Fruit fly (Drosophila melanogaster): Measurements from ENCODE around the gene CG5116.

DNA sequence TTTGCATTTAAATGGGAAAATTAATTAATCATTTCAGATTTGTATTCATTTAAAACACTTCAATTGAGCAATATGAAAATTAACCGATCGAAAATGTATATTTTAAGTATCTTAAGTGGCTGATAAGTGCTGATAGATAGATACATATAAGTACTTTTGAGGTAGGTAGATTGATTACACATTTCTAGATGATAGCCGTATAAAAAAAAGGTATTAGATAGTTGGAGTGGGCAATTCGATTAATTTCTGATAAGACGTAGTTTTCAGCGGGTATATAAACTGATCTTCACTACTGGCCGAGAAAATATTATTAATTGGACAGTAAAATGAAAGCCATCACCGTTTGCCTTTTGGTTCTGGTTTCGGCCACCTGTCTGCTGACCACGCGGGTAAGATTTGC lies 22.0 kb downstream of the CG5116 start, which contains the start of gene CG5107:
- no peak for TF ChIP-seq CG7101 (tag; optimal IDR thresholded peaks at IDR 0.05)
- no peak for TF ChIP-seq CG14711 (tag; optimal IDR thresholded peaks at IDR 0.05)
- no peak for TF ChIP-seq tj (GFP tag; optimal IDR thresholded peaks at IDR 0.05)
- no peak for TF ChIP-seq CG33017 (tag; optimal IDR thresholded peaks at IDR 0.05)
- TF ChIP-seq bab1 (GFP tag; optimal IDR thresholded peaks at IDR 0.05): no peak
- TF ChIP-seq cic (GFP tag; optimal IDR thresholded peaks at IDR 0.05): no peak
- TF ChIP-seq pad (GFP tag; optimal IDR thresholded peaks at IDR 0.05): no peak
- TF ChIP-seq CG12768 (GFP tag; optimal IDR thresholded peaks at IDR 0.05): no peak
- TF ChIP-seq CG1620 (GFP tag; optimal IDR thresholded peaks at IDR 0.05): no peak
- no peak for TF ChIP-seq Mnt (GFP tag; optimal IDR thresholded peaks at IDR 0.05)
- TF ChIP-seq Hr96 (GFP tag; optimal IDR thresholded peaks at IDR 0.05): no peak

Measured in whole organism, adult.